Worm (Caenorhabditis elegans) whole organism, L4 larva: ENCODE measurements around the gene smvt-1.
A peak's percentile ranks its signal among the peaks of the same experiment; 100 is the strongest.

Source experiments
- D1046.2 ChIP-seq: fragments of 200-800 bp; sonication (Bioruptor generic); IDR thresholded peaks from 2 replicates; pipeline ENCODE4 v1.3.6; 2022; ENCODE audit warnings: missing genetic modification characterization, missing compliant biosample characterization
- F44E2.7 ChIP-seq: fragments of 200-800 bp; sonication (Bioruptor generic); IDR thresholded peaks from 2 replicates; pipeline ENCODE4 v2.1.2; 2022; ENCODE audit warnings: missing genetic modification characterization, missing compliant biosample characterization
- F49E8.2 ChIP-seq: sonication (generic microtip); optimal IDR thresholded peaks from 2 replicates; lab custom pipeline; 2016; ENCODE audit warnings: missing compliant biosample characterization, mild to moderate bottlenecking, missing genetic modification characterization, borderline replicate concordance
- Y105C5A.15 ChIP-seq: fragments of 200-800 bp; sonication (Bioruptor generic); IDR thresholded peaks from 2 replicates; pipeline ENCODE4 v1.3.6; 2022; ENCODE audit warnings: missing genetic modification characterization, missing compliant biosample characterization
- aha-1 ChIP-seq: fragments of 150-350 bp; peaks from one replicate; lab custom pipeline; 2014; ENCODE audit warnings: missing biosample characterization, missing genetic modification characterization
- aly-2 ChIP-seq: sonication (generic microtip); optimal IDR thresholded peaks from 2 replicates; lab custom pipeline; 2018; ENCODE audit warnings: missing biosample characterization, missing genetic modification characterization
- arid-1 ChIP-seq: fragments of 200-800 bp; sonication (Bioruptor generic); conservative IDR thresholded peaks from 2 replicates; pipeline ENCODE4 v1.3.6; 2022; ENCODE audit warnings: missing genetic modification reagents, missing genetic modification characterization, missing compliant biosample characterization
- attf-4 ChIP-seq: sonication (generic microtip); optimal IDR thresholded peaks from 3 replicates; lab custom pipeline; 2017; ENCODE audit warnings: missing biosample characterization, missing genetic modification characterization
- ceh-20 ChIP-seq: fragments of 200-800 bp; sonication (Bioruptor generic); IDR thresholded peaks from 2 replicates; pipeline ENCODE4 v1.3.6; 2022; ENCODE audit warnings: missing genetic modification reagents, missing genetic modification characterization, missing compliant biosample characterization
- ceh-32 ChIP-seq: sonication (generic microtip); optimal IDR thresholded peaks from 2 replicates; lab custom pipeline; 2016; ENCODE audit warnings: mild to moderate bottlenecking, missing genetic modification characterization, missing compliant biosample characterization; ENCODE audit not compliant: poor library complexity
- ceh-44 ChIP-seq: fragments of 200-800 bp; sonication (Bioruptor generic); IDR thresholded peaks from 2 replicates; pipeline ENCODE4 v1.3.6; 2022; ENCODE audit warnings: missing genetic modification reagents, missing genetic modification characterization, missing compliant biosample characterization
- ceh-62 ChIP-seq: sonication (generic microtip); optimal IDR thresholded peaks from 2 replicates; lab custom pipeline; 2017; ENCODE audit warnings: missing biosample characterization, missing genetic modification characterization
- ces-1 ChIP-seq: fragments of 150-350 bp; sonication (generic microtip); optimal IDR thresholded peaks from 4 replicates; lab custom pipeline; 2014; ENCODE audit warnings: missing biosample characterization, missing genetic modification reagents, missing genetic modification characterization
- daf-12 ChIP-seq: fragments of 150-350 bp; optimal IDR thresholded peaks from 2 replicates; lab custom pipeline; 2014; ENCODE audit warnings: missing biosample characterization, missing genetic modification reagents, missing genetic modification characterization
- daf-8 ChIP-seq: fragments of 200-800 bp; sonication (Bioruptor generic); IDR thresholded peaks from 2 replicates; pipeline ENCODE4 v1.3.6; 2022; ENCODE audit warnings: missing genetic modification characterization, missing compliant biosample characterization
- dmd-6 ChIP-seq: fragments of 200-800 bp; sonication (Bioruptor generic); IDR thresholded peaks from 2 replicates; pipeline ENCODE4 v1.3.6; 2022; ENCODE audit warnings: missing genetic modification reagents, missing genetic modification characterization, missing compliant biosample characterization
- duxl-1 ChIP-seq: sonication (generic microtip); optimal IDR thresholded peaks from 2 replicates; lab custom pipeline; 2016; ENCODE audit warnings: mild to moderate bottlenecking, missing genetic modification characterization, moderate library complexity, missing compliant biosample characterization; ENCODE audit not compliant: poor library complexity
- egl-43 ChIP-seq: fragments of 200-800 bp; sonication (Bioruptor generic); IDR thresholded peaks from 2 replicates; pipeline ENCODE4 v1.3.6; 2022; ENCODE audit warnings: missing genetic modification reagents, missing genetic modification characterization, missing compliant biosample characterization
- fkh-10 ChIP-seq: fragments of 150-350 bp; optimal IDR thresholded peaks from 2 replicates; lab custom pipeline; 2014; ENCODE audit warnings: missing biosample characterization, missing genetic modification reagents, missing genetic modification characterization
- gei-8 ChIP-seq: fragments of 200-800 bp; sonication (Bioruptor generic); optimal IDR thresholded peaks from 2 replicates; lab custom pipeline; 2018; ENCODE audit warnings: mild to moderate bottlenecking, missing genetic modification characterization, missing compliant biosample characterization
- hif-1 ChIP-seq, 2 experiments: sonication (generic microtip); optimal IDR thresholded peaks; 2 replicates each; lab custom pipeline; 2016 to 2017; ENCODE audit warnings: missing compliant biosample characterization in 2 of 2, missing genetic modification characterization in 2 of 2, missing genetic modification reagents in 2 of 2, missing genotype in 2 of 2, mild to moderate bottlenecking in 1 of 2
- jun-1 ChIP-seq: fragments of 150-350 bp; optimal IDR thresholded peaks from 2 replicates; lab custom pipeline; 2014; ENCODE audit warnings: missing biosample characterization, missing genetic modification reagents, missing genetic modification characterization
- lin-1 ChIP-seq: fragments of 200-800 bp; sonication (Bioruptor generic); IDR thresholded peaks from 2 replicates; pipeline ENCODE4 v1.3.6; 2022; ENCODE audit warnings: missing genetic modification reagents, missing genetic modification characterization, missing compliant biosample characterization
- lin-13 ChIP-seq: fragments of 150-350 bp; optimal IDR thresholded peaks from 2 replicates; lab custom pipeline; 2014; ENCODE audit warnings: missing biosample characterization, missing genetic modification reagents, missing genetic modification characterization
- lin-29 ChIP-seq: fragments of 200-800 bp; sonication (Bioruptor generic); IDR thresholded peaks from 2 replicates; pipeline ENCODE4 v1.3.6; 2022; ENCODE audit warnings: missing genetic modification reagents, missing genetic modification characterization, missing compliant biosample characterization
- lir-3 ChIP-seq: sonication (generic microtip); optimal IDR thresholded peaks from 2 replicates; lab custom pipeline; 2016; ENCODE audit warnings: mild to moderate bottlenecking, missing genetic modification characterization, missing compliant biosample characterization
- madf-5 ChIP-seq, 2 experiments: fragments of 200-800 bp; sonication (Bioruptor generic); IDR thresholded peaks; 2 replicates each; pipeline ENCODE4 v1.3.6; 2022; ENCODE audit warnings: missing compliant biosample characterization in 2 of 2, missing genetic modification characterization in 2 of 2
- madf-9 ChIP-seq: fragments of 200-800 bp; sonication (Bioruptor generic); conservative IDR thresholded peaks from 2 replicates; pipeline ENCODE4 v1.3.6; 2022; ENCODE audit warnings: missing genetic modification reagents, missing genetic modification characterization, missing compliant biosample characterization
- mep-1 ChIP-seq: fragments of 150-350 bp; sonication (generic microtip); optimal IDR thresholded peaks from 3 replicates; lab custom pipeline; 2014; ENCODE audit warnings: missing biosample characterization, missing genetic modification characterization
- mes-2 ChIP-seq: sonication (generic microtip); optimal IDR thresholded peaks from 2 replicates; lab custom pipeline; 2016; ENCODE audit warnings: missing genotype, mild to moderate bottlenecking, missing genetic modification characterization, missing compliant biosample characterization; ENCODE audit not compliant: poor library complexity, severe bottlenecking
- mxl-3 ChIP-seq: fragments of 200-800 bp; sonication (Bioruptor generic); optimal IDR thresholded peaks from 2 replicates; lab custom pipeline; 2018; ENCODE audit warnings: mild to moderate bottlenecking, missing genetic modification characterization, missing compliant biosample characterization
- nhr-102 ChIP-seq: sonication (generic microtip); optimal IDR thresholded peaks from 2 replicates; lab custom pipeline; 2016; ENCODE audit warnings: mild to moderate bottlenecking, missing genetic modification characterization, moderate library complexity, missing compliant biosample characterization
- nhr-111 ChIP-seq: fragments of 200-800 bp; sonication (Bioruptor generic); optimal IDR thresholded peaks from 2 replicates; lab custom pipeline; 2018; ENCODE audit warnings: mild to moderate bottlenecking, missing genetic modification characterization, missing compliant biosample characterization
- nhr-237 ChIP-seq: sonication (generic microtip); optimal IDR thresholded peaks from 2 replicates; lab custom pipeline; 2017; ENCODE audit warnings: missing biosample characterization, missing genetic modification characterization
- nhr-28 ChIP-seq: fragments of 150-350 bp; optimal IDR thresholded peaks from 2 replicates; lab custom pipeline; 2014; ENCODE audit warnings: missing biosample characterization, missing genetic modification characterization
- nhr-42 ChIP-seq: fragments of 200-800 bp; sonication (Bioruptor generic); IDR thresholded peaks from 2 replicates; pipeline ENCODE4 v1.3.6; 2022; ENCODE audit warnings: missing genetic modification characterization, missing compliant biosample characterization
- nhr-6 ChIP-seq: fragments of 150-350 bp; optimal IDR thresholded peaks from 2 replicates; lab custom pipeline; 2014; ENCODE audit warnings: missing biosample characterization, missing genetic modification characterization
- nhr-77 ChIP-seq: fragments of 150-350 bp; optimal IDR thresholded peaks from 2 replicates; lab custom pipeline; 2014; ENCODE audit warnings: missing biosample characterization, missing genetic modification characterization
- skn-1 ChIP-seq: fragments of 150-350 bp; optimal IDR thresholded peaks from 2 replicates; lab custom pipeline; 2014; ENCODE audit warnings: missing biosample characterization, missing genetic modification characterization
- snpc-1.2 ChIP-seq: fragments of 200-800 bp; sonication (Bioruptor generic); IDR thresholded peaks from 2 replicates; pipeline ENCODE4 v1.3.6; 2022; ENCODE audit warnings: missing genetic modification reagents, missing genetic modification characterization, missing compliant biosample characterization
- spr-1 ChIP-seq: sonication (generic microtip); optimal IDR thresholded peaks from 2 replicates; lab custom pipeline; 2016; ENCODE audit warnings: mild to moderate bottlenecking, missing genetic modification characterization, missing compliant biosample characterization
- unc-130 ChIP-seq: sonication (generic microtip); optimal IDR thresholded peaks from 2 replicates; lab custom pipeline; 2016; ENCODE audit warnings: missing genetic modification reagents, missing genetic modification characterization, missing compliant biosample characterization
- unc-39 ChIP-seq: sonication (generic microtip); optimal IDR thresholded peaks from 2 replicates; lab custom pipeline; 2017; ENCODE audit warnings: missing biosample characterization, missing genetic modification characterization
- vab-7 ChIP-seq: fragments of 200-800 bp; sonication (Bioruptor generic); IDR thresholded peaks from 2 replicates; pipeline ENCODE4 v1.3.6; 2022; ENCODE audit warnings: missing genetic modification reagents, missing genetic modification characterization, missing compliant biosample characterization
- zfp-2 ChIP-seq: sonication (generic microtip); optimal IDR thresholded peaks from 2 replicates; lab custom pipeline; 2016; ENCODE audit warnings: mild to moderate bottlenecking, missing genetic modification characterization, missing compliant biosample characterization
- zfp-3 ChIP-seq: fragments of 200-800 bp; sonication (Bioruptor generic); conservative IDR thresholded peaks from 2 replicates; pipeline ENCODE4 v1.3.6; 2022; ENCODE audit warnings: missing genetic modification reagents, missing genetic modification characterization, missing compliant biosample characterization
- zip-2 ChIP-seq: fragments of 150-350 bp; optimal IDR thresholded peaks from 2 replicates; lab custom pipeline; 2014; ENCODE audit warnings: missing biosample characterization, missing genetic modification characterization
- ztf-11 ChIP-seq: fragments of 150-350 bp; optimal IDR thresholded peaks from 2 replicates; lab custom pipeline; 2014; ENCODE audit warnings: missing biosample characterization, missing genetic modification characterization

The smvt-1 gene

ce11 chrX:2541003-2541521, 7.7 kb downstream of the smvt-1 start, which contains the start of gene F52H2.3 (continued):
- TF ChIP-seq unc-39 (tag; lab: Kevin White, UChicago) (no peak), skn-1 (tag; lab: Kevin White, UChicago) (no peak), nhr-102 (no peak), mep-1 (tag; lab: Kevin White, UChicago) (peak; percentile 28), nhr-42 (GFP tag; lab: Robert Waterston, UW) (no peak), lin-13 (no peak), aha-1 (tag; lab: Kevin White, UChicago) (no peak), Y105C5A.15 (GFP tag; lab: Robert Waterston, UW) (no peak), ceh-20 (GFP tag; lab: Robert Waterston, UW) (no peak), hif-1 (tag; optimal IDR thresholded peaks at IDR 0.05; lab: Kevin White, UChicago) (no peak), madf-9 (GFP tag; lab: Robert Waterston, UW) (no peak), F49E8.2 (tag; lab: Kevin White, UChicago) (no peak), aly-2 (tag; lab: Kevin White, UChicago) (no peak), unc-130 (no peak), attf-4 (tag; lab: Kevin White, UChicago) (no peak), ztf-11 (no peak), zfp-3 (GFP tag; lab: Robert Waterston, UW) (no peak), lir-3 (no peak), zfp-2 (no peak), D1046.2 (GFP tag; lab: Robert Waterston, UW) (no peak), nhr-77 (tag; lab: Kevin White, UChicago) (peak; percentile 53), duxl-1 (no peak)

ce11 chrX:2538713-2539112, 10.1 kb downstream of the smvt-1 start:
- TF ChIP-seq aha-1 (tag; lab: Kevin White, UChicago) (peak; percentile 26), mes-2 (tag; lab: Kevin White, UChicago) (no peak)

ce11 chrX:2536246-2536772, 12.5 kb downstream of the smvt-1 start:
- TF ChIP-seq ceh-62 (tag; lab: Kevin White, UChicago) = no peak
- peak; percentile 34 for TF ChIP-seq duxl-1
- no peak for TF ChIP-seq lir-3
- peak; percentile 92 for TF ChIP-seq fkh-10 (GFP tag; lab: Kevin White, UChicago)
- TF ChIP-seq aha-1 (tag; lab: Kevin White, UChicago) = peak; percentile 99
- 0 out of 2 replicates have a peak, but pooled peaks have one; percentile 9 for TF ChIP-seq dmd-6 (GFP tag; lab: Robert Waterston, UW)
- TF ChIP-seq lin-1 = no peak
- no peak for TF ChIP-seq nhr-237
- no peak for TF ChIP-seq lin-13
- peak; percentile 42 for TF ChIP-seq nhr-28
- TF ChIP-seq madf-5 (GFP tag; IDR thresholded peaks at IDR 0.05; lab: Robert Waterston, UW) = no peak
- no peak for TF ChIP-seq vab-7 (GFP tag; lab: Robert Waterston, UW)
- TF ChIP-seq snpc-1.2 (GFP tag; lab: Robert Waterston, UW) = no peak
- no peak for TF ChIP-seq ces-1
- TF ChIP-seq mxl-3 (GFP tag; lab: Kevin White, UChicago) = peak; percentile 51
- TF ChIP-seq skn-1 (tag; lab: Kevin White, UChicago) = no peak
- no peak for TF ChIP-seq daf-12 (tag; lab: Kevin White, UChicago)
- no peak for TF ChIP-seq lin-29 (GFP tag; lab: Robert Waterston, UW)
- TF ChIP-seq ceh-32 (tag; lab: Kevin White, UChicago) = no peak
- no peak for TF ChIP-seq daf-8 (GFP tag; lab: Robert Waterston, UW)
- TF ChIP-seq nhr-77 (tag; lab: Kevin White, UChicago) = no peak
- no peak for TF ChIP-seq nhr-111
- TF ChIP-seq spr-1 (tag; lab: Kevin White, UChicago) = peak; percentile 1
- no peak for TF ChIP-seq gei-8
- peak; percentile 45 for TF ChIP-seq nhr-6 (tag; lab: Kevin White, UChicago)
- TF ChIP-seq zip-2 (tag; lab: Kevin White, UChicago) = no peak
- no peak for TF ChIP-seq zfp-3 (GFP tag; lab: Robert Waterston, UW)
- no peak for TF ChIP-seq ceh-44
- no peak for TF ChIP-seq F44E2.7
- TF ChIP-seq zfp-2 = no peak
- TF ChIP-seq egl-43 = peak; percentile 76
- TF ChIP-seq arid-1 (GFP tag; lab: Robert Waterston, UW) = no peak
- no peak for TF ChIP-seq jun-1
